Fruit fly (Drosophila melanogaster) whole organism, wandering third instar larva: ENCODE measurements around the gene CG8100.

Source experiments
- CG9705 ChIP-seq: fragments of 200-800 bp; sonication (Bioruptor generic); optimal IDR thresholded peaks from 2 replicates; lab custom pipeline; 2018; ENCODE audit warnings: missing biosample characterization, mild to moderate bottlenecking, missing genetic modification characterization
- Hr78 ChIP-seq: fragments of >200 bp; optimal IDR thresholded peaks from 2 replicates; lab custom pipeline; 2017; ENCODE audit warnings: missing biosample characterization, missing genetic modification characterization
- Jra ChIP-seq: sonication (Bioruptor generic); optimal IDR thresholded peaks from 2 replicates; lab custom pipeline; 2016; ENCODE audit warnings: missing biosample characterization, missing genetic modification characterization
- Mio ChIP-seq: sonication (Bioruptor generic); optimal IDR thresholded peaks from 2 replicates; lab custom pipeline; 2016; ENCODE audit warnings: missing biosample characterization, missing genetic modification characterization
- OdsH ChIP-seq: fragments of 200-800 bp; sonication (Bioruptor generic); optimal IDR thresholded peaks from 2 replicates; lab custom pipeline; 2016; ENCODE audit warnings: missing biosample characterization, mild to moderate bottlenecking, missing genetic modification characterization
- Sp1 ChIP-seq: fragments of 200-800 bp; sonication (Bioruptor generic); optimal IDR thresholded peaks from 3 replicates; lab custom pipeline; 2019; ENCODE audit warnings: missing biosample characterization, mild to moderate bottlenecking, missing genetic modification characterization, moderate library complexity
- br ChIP-seq: fragments of 200-800 bp; sonication (Bioruptor generic); optimal IDR thresholded peaks from 2 replicates; lab custom pipeline; 2016; ENCODE audit warnings: missing biosample characterization, missing genetic modification characterization
- h ChIP-seq: fragments of 200-800 bp; sonication (Bioruptor generic); optimal IDR thresholded peaks from 3 replicates; lab custom pipeline; 2016; ENCODE audit warnings: missing biosample characterization, mild to moderate bottlenecking, missing genetic modification characterization
- lola ChIP-seq: fragments of >200 bp; optimal IDR thresholded peaks from 2 replicates; lab custom pipeline; 2017; ENCODE audit warnings: missing biosample characterization, missing genetic modification characterization
- psq ChIP-seq: fragments of 200-800 bp; sonication (Bioruptor generic); optimal IDR thresholded peaks from 3 replicates; lab custom pipeline; 2017; ENCODE audit warnings: missing biosample characterization, mild to moderate bottlenecking, missing genetic modification characterization, moderate library complexity
- rgr ChIP-seq: fragments of 200-800 bp; sonication (Bioruptor generic); optimal IDR thresholded peaks from 3 replicates; lab custom pipeline; 2016; ENCODE audit warnings: missing biosample characterization, mild to moderate bottlenecking, missing genetic modification characterization
- sage ChIP-seq: fragments of 200-800 bp; sonication (Bioruptor generic); optimal IDR thresholded peaks from 2 replicates; lab custom pipeline; 2016; ENCODE audit warnings: missing biosample characterization, mild to moderate bottlenecking, missing genetic modification characterization
- sv ChIP-seq: fragments of 200-800 bp; sonication (Bioruptor generic); optimal IDR thresholded peaks from 3 replicates; lab custom pipeline; 2016; ENCODE audit warnings: missing biosample characterization, missing genetic modification characterization

DNA sequence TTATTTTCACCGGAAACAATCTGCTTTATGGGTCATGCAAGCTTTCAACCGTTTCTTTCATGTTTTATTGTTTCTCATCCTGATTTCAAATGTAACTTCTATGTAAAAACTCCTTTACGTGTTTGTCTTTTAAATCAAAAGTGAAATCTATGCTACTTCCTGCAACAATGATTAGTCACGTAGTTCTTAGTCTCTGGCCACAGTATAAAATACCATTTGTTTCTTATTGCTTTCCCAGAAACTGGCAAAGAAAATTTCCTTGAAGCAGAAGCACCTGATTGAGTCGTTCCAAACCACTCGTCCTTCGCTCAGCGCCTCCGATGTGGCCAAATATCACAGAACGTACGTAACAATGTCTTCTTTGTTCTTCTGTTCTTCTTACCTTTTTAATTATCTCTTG is 7.9 kb upstream of the CG8100 start, which contains the start of gene btl:
- TF ChIP-seq Hr78 = no peak
- TF ChIP-seq sv (GFP tag; lab: Kevin White, UChicago) = no peak
- TF ChIP-seq br (GFP tag; lab: Kevin White, UChicago) = no peak
- no peak for TF ChIP-seq Jra (GFP tag; lab: Kevin White, UChicago)
- no peak for TF ChIP-seq CG9705 (GFP tag; lab: Kevin White, UChicago)
- TF ChIP-seq lola = no peak
- TF ChIP-seq OdsH (GFP tag; lab: Kevin White, UChicago) = no peak
- no peak for TF ChIP-seq psq (GFP tag; lab: Kevin White, UChicago)
- TF ChIP-seq rgr (GFP tag; lab: Kevin White, UChicago) = no peak
- TF ChIP-seq h = no peak
- TF ChIP-seq Sp1 (GFP tag; lab: Kevin White, UChicago) = no peak
- no peak for TF ChIP-seq Mio
- TF ChIP-seq sage = no peak
